Fruit fly (Drosophila melanogaster): ENCODE data around the gene Brf.

- TF ChIP-seq CG12769 (tag; optimal IDR thresholded peaks at IDR 0.05): no peak
- TF ChIP-seq Dfd (GFP tag; optimal IDR thresholded peaks at IDR 0.05): no peak
- no peak for TF ChIP-seq Ravus (GFP tag; IDR thresholded peaks at IDR 0.05)
- TF ChIP-seq Dll (GFP tag; IDR thresholded peaks at IDR 0.05; ENCODE audit: partially characterized antibody): no peak
- no peak for TF ChIP-seq Gug (GFP tag; IDR thresholded peaks at IDR 0.05)
These were observed 39.3 kb upstream of the Brf start for dm6 chr3R:17430481-17430880.
